Worm (Caenorhabditis elegans) whole organism, late embryonic: Measurements from ENCODE around the gene F52E10.2.

Source experiments
- K09A11.1 ChIP-seq: sonication (generic microtip); optimal IDR thresholded peaks from 2 replicates; lab custom pipeline; 2017; ENCODE audit warnings: antibody characterized with exemption, mild to moderate bottlenecking, missing genetic modification characterization, missing compliant biosample characterization; ENCODE audit not compliant: insufficient read depth
- ceh-14 ChIP-seq: sonication (generic microtip); optimal IDR thresholded peaks from 2 replicates; lab custom pipeline; 2016; ENCODE audit warnings: missing genotype, missing genetic modification characterization, missing compliant biosample characterization
- ceh-9 ChIP-seq: sonication (generic microtip); optimal IDR thresholded peaks from 2 replicates; lab custom pipeline; 2016; ENCODE audit warnings: mild to moderate bottlenecking, missing genetic modification characterization, inconsistent platforms, missing compliant biosample characterization
- nfya-1 ChIP-seq: sonication (generic microtip); optimal IDR thresholded peaks from 2 replicates; lab custom pipeline; 2017; ENCODE audit warnings: missing genetic modification characterization, mild to moderate bottlenecking, missing compliant biosample characterization, antibody characterized with exemption, moderate library complexity
- odd-2 ChIP-seq: sonication (generic microtip); optimal IDR thresholded peaks from 2 replicates; lab custom pipeline; 2017; ENCODE audit warnings: antibody characterized with exemption, mild to moderate bottlenecking, missing genetic modification characterization, missing compliant biosample characterization

DNA sequence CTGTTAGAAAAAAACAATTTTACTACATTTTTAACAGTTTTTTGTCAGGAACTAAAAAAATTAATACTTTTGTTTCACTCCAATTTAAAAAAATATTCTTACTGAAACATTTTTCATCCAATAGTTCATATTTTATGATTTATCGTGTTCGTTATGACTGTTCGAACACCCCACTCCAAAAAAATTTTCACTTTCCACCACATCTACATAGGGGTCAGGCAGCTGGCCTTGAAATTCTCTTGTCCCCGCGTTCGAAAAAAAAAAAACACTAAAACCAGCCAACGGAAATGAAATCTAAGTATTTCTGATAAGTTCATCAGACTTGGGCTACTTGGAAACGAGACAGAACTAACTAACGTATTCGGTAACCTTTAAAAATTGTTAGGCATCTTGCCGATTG lies 23.2 kb upstream of the F52E10.2 start, which contains the start of gene twk-22:
- TF ChIP-seq ceh-9 (tag; lab: Kevin White, UChicago) (no peak), odd-2 (tag; lab: Kevin White, UChicago) (no peak), nfya-1 (tag; lab: Kevin White, UChicago) (no peak), K09A11.1 (tag; lab: Kevin White, UChicago) (no peak), ceh-14 (tag; lab: Kevin White, UChicago) (no peak)
